Fruit fly (Drosophila melanogaster) whole organism, embryonic: ENCODE measurements around the gene CG10252.

Experiments
- ATbp ChIP-seq: fragments of 200-800 bp; sonication (Bioruptor generic); optimal IDR thresholded peaks from 2 replicates; lab custom pipeline; 2017; ENCODE audit warnings: missing biosample characterization, mild to moderate bottlenecking, missing genetic modification characterization, missing genetic modification reagents
- Aef1 ChIP-seq: fragments of 200-800 bp; sonication (Bioruptor generic); IDR thresholded peaks from 3 replicates; pipeline ENCODE4 v1.3.6; 2022; ENCODE audit warnings: missing biosample characterization, missing genetic modification characterization
- BtbVII ChIP-seq: fragments of 200-800 bp; sonication (Bioruptor generic); optimal IDR thresholded peaks from 3 replicates; lab custom pipeline; 2017; ENCODE audit warnings: missing biosample characterization, mild to moderate bottlenecking, missing genetic modification characterization
- CG10462 ChIP-seq: fragments of 200-800 bp; sonication (Bioruptor generic); optimal IDR thresholded peaks from 2 replicates; lab custom pipeline; 2016; ENCODE audit warnings: missing biosample characterization, missing genetic modification characterization
- CG10959 ChIP-seq: fragments of 200-800 bp; sonication (Bioruptor generic); IDR thresholded peaks from 2 replicates; pipeline ENCODE4 v1.3.6; 2022; ENCODE audit warnings: missing biosample characterization, missing genetic modification characterization
- CG11398 ChIP-seq: fragments of 200-800 bp; sonication (Bioruptor generic); optimal IDR thresholded peaks from 2 replicates; lab custom pipeline; 2016; ENCODE audit warnings: missing biosample characterization, missing genetic modification characterization
- CG12155 ChIP-seq: fragments of 200-800 bp; sonication (Bioruptor generic); optimal IDR thresholded peaks from 3 replicates; lab custom pipeline; 2016; ENCODE audit warnings: missing biosample characterization, missing genetic modification characterization
- CG13775 ChIP-seq: fragments of 200-800 bp; sonication (Bioruptor generic); optimal IDR thresholded peaks from 3 replicates; lab custom pipeline; 2017; ENCODE audit warnings: missing biosample characterization, mild to moderate bottlenecking, missing genetic modification characterization
- CG14965 ChIP-seq: fragments of 200-800 bp; sonication (Bioruptor generic); optimal IDR thresholded peaks from 2 replicates; lab custom pipeline; 2016; ENCODE audit warnings: missing biosample characterization, missing genetic modification characterization, borderline replicate concordance
- CG15011 ChIP-seq: fragments of 200-800 bp; sonication (Bioruptor generic); optimal IDR thresholded peaks from 3 replicates; lab custom pipeline; 2018; ENCODE audit warnings: missing biosample characterization, mild to moderate bottlenecking, missing genetic modification characterization
- CG16813 ChIP-seq: fragments of 200-800 bp; sonication (Bioruptor generic); IDR thresholded peaks from 3 replicates; pipeline ENCODE4 v1.3.6; 2022; ENCODE audit warnings: missing biosample characterization, missing genetic modification characterization; ENCODE audit not compliant: partially characterized antibody
- CG16815 ChIP-seq: fragments of 200-800 bp; sonication (Bioruptor generic); optimal IDR thresholded peaks from 3 replicates; lab custom pipeline; 2017; ENCODE audit warnings: missing biosample characterization, mild to moderate bottlenecking, missing genetic modification characterization
- CG18764 ChIP-seq: fragments of 200-800 bp; sonication (Bioruptor generic); optimal IDR thresholded peaks from 3 replicates; lab custom pipeline; 2016; ENCODE audit warnings: missing biosample characterization, missing genetic modification characterization
- CG2889 ChIP-seq: fragments of 200-800 bp; sonication (Bioruptor generic); IDR thresholded peaks from 3 replicates; pipeline ENCODE4 v1.3.6; 2022; ENCODE audit warnings: missing biosample characterization, missing genetic modification characterization
- CG4424 ChIP-seq: fragments of 200-800 bp; sonication (Bioruptor generic); optimal IDR thresholded peaks from 3 replicates; lab custom pipeline; 2016; ENCODE audit warnings: missing biosample characterization, missing genetic modification characterization
- CG4617 ChIP-seq: fragments of 200-800 bp; sonication (Bioruptor generic); optimal IDR thresholded peaks from 3 replicates; lab custom pipeline; 2016; ENCODE audit warnings: missing biosample characterization, missing genetic modification characterization, borderline replicate concordance
- CG6654 ChIP-seq: fragments of 200-800 bp; sonication (Bioruptor generic); optimal IDR thresholded peaks from 2 replicates; lab custom pipeline; 2017; ENCODE audit warnings: missing biosample characterization, mild to moderate bottlenecking, missing genetic modification characterization
- CG7786 ChIP-seq: fragments of 200-800 bp; sonication (Bioruptor generic); optimal IDR thresholded peaks from 2 replicates; lab custom pipeline; 2016; ENCODE audit warnings: missing biosample characterization, missing genetic modification characterization
- CG7963 ChIP-seq: fragments of 200-800 bp; sonication (Bioruptor generic); IDR thresholded peaks from 3 replicates; pipeline ENCODE4 v1.3.6; 2022; ENCODE audit warnings: missing biosample characterization, missing genetic modification characterization; ENCODE audit not compliant: partially characterized antibody
- CG8290 ChIP-seq, 3 experiments: fragments of 200-800 bp; sonication (Bioruptor generic); optimal IDR thresholded peaks; 2 replicates each; lab custom pipeline; 2016 to 2019; ENCODE audit warnings: missing biosample characterization in 3 of 3, missing genetic modification characterization in 3 of 3, mild to moderate bottlenecking in 2 of 3, moderate library complexity in 1 of 3
- CG9932 ChIP-seq: fragments of 200-800 bp; sonication (Bioruptor generic); IDR thresholded peaks from 2 replicates; pipeline ENCODE4 v1.3.6; 2022; ENCODE audit warnings: missing biosample characterization, missing genetic modification characterization
- D ChIP-seq, 2 experiments: fragments of 200-800 bp in 1 of 2; fragments of >200 bp in 1 of 2; sonication (Bioruptor generic) in 1 of 2; optimal IDR thresholded peaks; 2 replicates in 1 of 2; 3 replicates in 1 of 2; lab custom pipeline; 2017; ENCODE audit warnings: mild to moderate bottlenecking in 1 of 2, missing biosample characterization in 1 of 2, missing genetic modification characterization in 1 of 2, missing genetic modification reagents in 1 of 2
- Ets97D ChIP-seq: fragments of 200-800 bp; sonication (Bioruptor generic); optimal IDR thresholded peaks from 3 replicates; lab custom pipeline; 2016; ENCODE audit warnings: missing biosample characterization, missing genetic modification characterization
- Fer1 ChIP-seq: fragments of 200-800 bp; sonication (Bioruptor generic); optimal IDR thresholded peaks from 2 replicates; lab custom pipeline; 2017; ENCODE audit warnings: missing biosample characterization, mild to moderate bottlenecking, missing genetic modification characterization
- Fer2 ChIP-seq: fragments of 200-800 bp; sonication (Bioruptor generic); optimal IDR thresholded peaks from 2 replicates; lab custom pipeline; 2018; ENCODE audit warnings: missing biosample characterization, mild to moderate bottlenecking, missing genetic modification characterization, moderate library complexity
- GATAe ChIP-seq: fragments of 200-800 bp; sonication (Bioruptor generic); conservative IDR thresholded peaks from 2 replicates; pipeline ENCODE4 v1.3.6; 2022; ENCODE audit warnings: missing biosample characterization, missing genetic modification characterization
- Gug ChIP-seq: fragments of 200-800 bp; sonication (Bioruptor generic); IDR thresholded peaks from 4 replicates; pipeline ENCODE4 v1.3.6; 2022; ENCODE audit warnings: missing biosample characterization, missing genetic modification characterization
- HLH54F ChIP-seq: fragments of 200-800 bp; sonication (Bioruptor generic); optimal IDR thresholded peaks from 3 replicates; lab custom pipeline; 2016; ENCODE audit warnings: missing biosample characterization, missing genetic modification characterization
- Hmr ChIP-seq: fragments of 200-800 bp; sonication (Bioruptor generic); optimal IDR thresholded peaks from 3 replicates; lab custom pipeline; 2017; ENCODE audit warnings: mild to moderate bottlenecking, missing biosample characterization, missing genetic modification reagents, missing genetic modification characterization
- Jarid2 ChIP-seq: fragments of 200-800 bp; sonication (Bioruptor generic); optimal IDR thresholded peaks from 3 replicates; lab custom pipeline; 2017; ENCODE audit warnings: mild to moderate bottlenecking, missing biosample characterization, missing genetic modification reagents, missing genetic modification characterization
- Max ChIP-seq: fragments of 200-800 bp; sonication (Bioruptor generic); optimal IDR thresholded peaks from 2 replicates; lab custom pipeline; 2016; ENCODE audit warnings: missing biosample characterization, mild to moderate bottlenecking, missing genetic modification characterization
- Pdp1 ChIP-seq, 2 experiments: fragments of 200-800 bp; sonication (Bioruptor generic); optimal IDR thresholded peaks; 3 replicates each; lab custom pipeline; 2016; ENCODE audit warnings: missing biosample characterization in 2 of 2, missing genetic modification characterization in 2 of 2, mild to moderate bottlenecking in 1 of 2, moderate library complexity in 1 of 2
- Ptx1 ChIP-seq: fragments of 200-800 bp; sonication (Bioruptor generic); IDR thresholded peaks from 2 replicates; pipeline ENCODE4 v1.3.6; 2022; ENCODE audit warnings: missing biosample characterization, missing genetic modification characterization
- bigmax ChIP-seq: fragments of 200-800 bp; sonication (Bioruptor generic); optimal IDR thresholded peaks from 2 replicates; lab custom pipeline; 2018; ENCODE audit warnings: missing biosample characterization, mild to moderate bottlenecking, missing genetic modification characterization
- chinmo ChIP-seq: fragments of 200-800 bp; sonication (Bioruptor generic); IDR thresholded peaks from 4 replicates; pipeline ENCODE4 v1.3.6; 2022; ENCODE audit warnings: missing biosample characterization, missing genetic modification characterization; ENCODE audit not compliant: partially characterized antibody
- croc ChIP-seq: fragments of 200-800 bp; sonication (Bioruptor generic); conservative IDR thresholded peaks from 3 replicates; pipeline ENCODE4 v1.3.6; 2022; ENCODE audit warnings: missing biosample characterization, missing genetic modification characterization
- exex ChIP-seq: fragments of 200-800 bp; sonication (Bioruptor generic); optimal IDR thresholded peaks from 4 replicates; lab custom pipeline; 2018; ENCODE audit warnings: missing biosample characterization, mild to moderate bottlenecking, missing genetic modification characterization, moderate library complexity
- fru ChIP-seq: fragments of >200 bp; optimal IDR thresholded peaks from 2 replicates; lab custom pipeline; 2017
- knrl ChIP-seq: fragments of 200-800 bp; sonication (Bioruptor generic); IDR thresholded peaks from 3 replicates; pipeline ENCODE4 v1.3.6; 2022; ENCODE audit warnings: missing biosample characterization, missing genetic modification characterization; ENCODE audit not compliant: partially characterized antibody
- maf-S ChIP-seq: fragments of 200-800 bp; sonication (Bioruptor generic); optimal IDR thresholded peaks from 2 replicates; lab custom pipeline; 2016; ENCODE audit warnings: missing biosample characterization, missing genetic modification characterization
- row ChIP-seq: fragments of 200-800 bp; sonication (Bioruptor generic); IDR thresholded peaks from 3 replicates; pipeline ENCODE4 v1.3.6; 2022; ENCODE audit warnings: missing biosample characterization, missing genetic modification characterization
- run ChIP-seq: fragments of 200-800 bp; sonication (Bioruptor generic); optimal IDR thresholded peaks from 3 replicates; lab custom pipeline; 2018; ENCODE audit warnings: missing biosample characterization, mild to moderate bottlenecking, missing genetic modification characterization
- sc ChIP-seq, 3 experiments: fragments of >200 bp in 2 of 3; fragments of 200-800 bp in 1 of 3; sonication (Bioruptor generic) in 1 of 3; optimal IDR thresholded peaks; 2 replicates in 2 of 3; 3 replicates in 1 of 3; lab custom pipeline; 2017; ENCODE audit warnings: mild to moderate bottlenecking in 1 of 3, missing biosample characterization in 1 of 3, missing genetic modification characterization in 1 of 3, missing genetic modification reagents in 1 of 3
- sens-2 ChIP-seq: fragments of 200-800 bp; sonication (Bioruptor generic); IDR thresholded peaks from 2 replicates; pipeline ENCODE4 v1.3.6; 2022; ENCODE audit warnings: missing biosample characterization, missing genetic modification characterization
- stwl ChIP-seq: fragments of 200-800 bp; sonication (Bioruptor generic); optimal IDR thresholded peaks from 3 replicates; lab custom pipeline; 2018; ENCODE audit warnings: missing biosample characterization, mild to moderate bottlenecking, missing genetic modification characterization, moderate library complexity
- vfl ChIP-seq: fragments of 200-800 bp; sonication (Bioruptor generic); optimal IDR thresholded peaks from 2 replicates; lab custom pipeline; 2016; ENCODE audit warnings: missing biosample characterization, missing genetic modification characterization
- wor ChIP-seq: fragments of 200-800 bp; sonication (Bioruptor generic); IDR thresholded peaks from 2 replicates; pipeline ENCODE4 v1.3.6; 2022; ENCODE audit warnings: missing biosample characterization, missing genetic modification characterization

CG10252 gene

dm6 chr3R:23729632-23730471, 33.8 kb upstream of the CG10252 start (continued):
- no peak for TF ChIP-seq CG15011 (GFP tag; lab: Kevin White, UChicago)
- TF ChIP-seq CG14965 (GFP tag; lab: Kevin White, UChicago), result no peak
- no peak for TF ChIP-seq Gug (GFP tag; lab: Robert Waterston, UW)
- peak in 1 of 2 experiments; percentile 11 for TF ChIP-seq Pdp1 (GFP tag; optimal IDR thresholded peaks at IDR 0.05; lab: Kevin White, UChicago)
- TF ChIP-seq CG16815 (GFP tag; lab: Kevin White, UChicago), result no peak
- TF ChIP-seq chinmo (GFP tag; lab: Robert Waterston, UW), result peak; percentile 99
- no peak for TF ChIP-seq CG6654 (GFP tag; lab: Kevin White, UChicago)
- TF ChIP-seq CG16813 (GFP tag; lab: Robert Waterston, UW), result peak; percentile 51; the same call in 2 of the 3 replicates
- no peak for TF ChIP-seq Fer2 (tag; lab: Kevin White, UChicago)
- no peak for TF ChIP-seq D (optimal IDR thresholded peaks at IDR 0.05; lab: Kevin White, UChicago)
- no peak for TF ChIP-seq D (GFP tag; optimal IDR thresholded peaks at IDR 0.05; lab: Kevin White, UChicago)
- TF ChIP-seq CG2889 (GFP tag; lab: Robert Waterston, UW), result no peak
- no peak for TF ChIP-seq maf-S (GFP tag; lab: Kevin White, UChicago)
- TF ChIP-seq Max, result no peak
- no peak for TF ChIP-seq Ets97D (GFP tag; lab: Kevin White, UChicago)
- no peak for TF ChIP-seq GATAe (GFP tag; lab: Robert Waterston, UW)
- TF ChIP-seq Jarid2 (GFP tag; lab: Kevin White, UChicago), result no peak
- no peak for TF ChIP-seq run (tag; lab: Kevin White, UChicago)
- no peak for TF ChIP-seq Ptx1
- no peak for TF ChIP-seq croc (GFP tag; lab: Robert Waterston, UW)
- peak; percentile 45 for TF ChIP-seq exex
- no peak for TF ChIP-seq bigmax
- TF ChIP-seq row (GFP tag; lab: Robert Waterston, UW), result no peak
- no peak for TF ChIP-seq CG10462
- TF ChIP-seq knrl, result peak; percentile 57
- no peak for TF ChIP-seq sc (optimal IDR thresholded peaks at IDR 0.05; lab: Kevin White, UChicago)
- no peak for TF ChIP-seq sc (GFP tag; optimal IDR thresholded peaks at IDR 0.05; lab: Kevin White, UChicago)
- no peak for TF ChIP-seq vfl (GFP tag; lab: Kevin White, UChicago)
- TF ChIP-seq fru (lab: Kevin White, UChicago), result no peak
- TF ChIP-seq ATbp (GFP tag; lab: Kevin White, UChicago), result no peak
- TF ChIP-seq Hmr, result peak; percentile 32
- no peak for TF ChIP-seq CG4617 (GFP tag; lab: Kevin White, UChicago)
- TF ChIP-seq CG10959 (GFP tag; lab: Robert Waterston, UW), result no peak
- TF ChIP-seq CG7786 (GFP tag; lab: Kevin White, UChicago), result no peak
- no peak for TF ChIP-seq HLH54F (GFP tag; lab: Kevin White, UChicago)
- no peak for TF ChIP-seq Aef1 (GFP tag; lab: Robert Waterston, UW)
- TF ChIP-seq Fer1 (GFP tag; lab: Kevin White, UChicago), result peak; percentile 26
- no peak for TF ChIP-seq stwl (tag; lab: Kevin White, UChicago)
- TF ChIP-seq CG9932 (GFP tag; lab: Robert Waterston, UW), result 0 out of 2 replicates have a peak, but pooled peaks have one; percentile 12
- TF ChIP-seq CG12155 (GFP tag; lab: Kevin White, UChicago), result no peak
- TF ChIP-seq BtbVII (GFP tag; lab: Kevin White, UChicago), result no peak
- TF ChIP-seq sens-2 (GFP tag; lab: Robert Waterston, UW), result no peak
- TF ChIP-seq CG7963 (GFP tag; lab: Robert Waterston, UW), result peak; percentile 58; the same call in 2 of the 3 replicates
- TF ChIP-seq CG13775 (GFP tag; lab: Kevin White, UChicago), result no peak
- TF ChIP-seq CG8290 (GFP tag; optimal IDR thresholded peaks at IDR 0.05; lab: Kevin White, UChicago), result peak; percentile 58
- TF ChIP-seq CG8290 (tag; optimal IDR thresholded peaks at IDR 0.05; lab: Kevin White, UChicago), result peak in 1 of 2 experiments; percentile 58
- TF ChIP-seq CG4424, result no peak
- TF ChIP-seq CG18764 (GFP tag; lab: Kevin White, UChicago), result no peak
- TF ChIP-seq wor, result no peak
- no peak for TF ChIP-seq CG11398 (GFP tag; lab: Kevin White, UChicago)
